Fruit fly (Drosophila melanogaster) whole organism, pupa: ENCODE data around the gene brm.
A peak's percentile ranks its signal among the peaks of the same experiment; 100 is the strongest.

ENCODE experiments used
- CG10348 ChIP-seq: fragments of 200-800 bp; sonication (Bioruptor generic); IDR thresholded peaks from 2 replicates; pipeline ENCODE4 v1.3.6; 2022; ENCODE audit warnings: missing biosample characterization, missing genetic modification characterization
- CG12605 ChIP-seq: fragments of 200-800 bp; sonication (Bioruptor generic); IDR thresholded peaks from 2 replicates; pipeline ENCODE4 v1.3.6; 2022; ENCODE audit warnings: missing biosample characterization, missing genetic modification characterization
- CG13204 ChIP-seq: fragments of 200-800 bp; sonication (Bioruptor generic); optimal IDR thresholded peaks from 2 replicates; lab custom pipeline; 2018; ENCODE audit warnings: missing biosample characterization, mild to moderate bottlenecking, missing genetic modification characterization, moderate library complexity
- CG14655 ChIP-seq: fragments of 200-800 bp; sonication (Bioruptor generic); optimal IDR thresholded peaks from 3 replicates; lab custom pipeline; 2017; ENCODE audit warnings: mild to moderate bottlenecking, missing biosample characterization, missing genetic modification reagents, missing genetic modification characterization
- CG15710 ChIP-seq: fragments of 200-800 bp; sonication (Bioruptor generic); optimal IDR thresholded peaks from 2 replicates; lab custom pipeline; 2018; ENCODE audit warnings: missing biosample characterization, mild to moderate bottlenecking, missing genetic modification characterization, moderate library complexity
- CG17806 ChIP-seq: fragments of 200-800 bp; sonication (Bioruptor generic); optimal IDR thresholded peaks from 2 replicates; lab custom pipeline; 2018; ENCODE audit warnings: missing biosample characterization, mild to moderate bottlenecking, missing genetic modification characterization, moderate library complexity
- CG32121 ChIP-seq: fragments of 200-800 bp; sonication (Bioruptor generic); IDR thresholded peaks from 2 replicates; pipeline ENCODE4 v1.3.6; 2022; ENCODE audit warnings: missing biosample characterization, missing genetic modification characterization
- CG34367 ChIP-seq: fragments of 200-800 bp; sonication (Bioruptor generic); optimal IDR thresholded peaks from 2 replicates; lab custom pipeline; 2018; ENCODE audit warnings: missing biosample characterization, mild to moderate bottlenecking, missing genetic modification characterization
- CG4496 ChIP-seq: fragments of 200-800 bp; sonication (Bioruptor generic); IDR thresholded peaks from 3 replicates; pipeline ENCODE4 v1.3.6; 2022; ENCODE audit warnings: missing biosample characterization, missing genetic modification characterization
- CG8159 ChIP-seq: fragments of 200-800 bp; sonication (Bioruptor generic); optimal IDR thresholded peaks from 3 replicates; lab custom pipeline; 2018; ENCODE audit warnings: missing biosample characterization, mild to moderate bottlenecking, missing genetic modification characterization, moderate library complexity
- CG8301 ChIP-seq: fragments of 200-800 bp; sonication (Bioruptor generic); optimal IDR thresholded peaks from 2 replicates; lab custom pipeline; 2018; ENCODE audit warnings: missing biosample characterization, mild to moderate bottlenecking, missing genetic modification characterization
- CG9948 ChIP-seq: fragments of 200-800 bp; sonication (Bioruptor generic); optimal IDR thresholded peaks from 2 replicates; lab custom pipeline; 2018; ENCODE audit warnings: missing biosample characterization, mild to moderate bottlenecking, missing genetic modification characterization, moderate library complexity
- D1 ChIP-seq: fragments of 200-800 bp; sonication (Bioruptor generic); optimal IDR thresholded peaks from 2 replicates; lab custom pipeline; 2018; ENCODE audit warnings: missing biosample characterization, mild to moderate bottlenecking, missing genetic modification characterization, moderate library complexity
- EcR ChIP-seq: fragments of 200-800 bp; sonication (Bioruptor generic); optimal IDR thresholded peaks from 3 replicates; lab custom pipeline; 2019; ENCODE audit warnings: missing biosample characterization, missing genetic modification characterization, mild to moderate bottlenecking, moderate library complexity, missing genetic modification reagents
- Ets98B ChIP-seq: fragments of 200-800 bp; sonication (Bioruptor generic); IDR thresholded peaks from 2 replicates; pipeline ENCODE4 v1.3.6; 2022; ENCODE audit warnings: missing biosample characterization, missing genetic modification characterization
- Pif1A ChIP-seq: fragments of 200-800 bp; sonication (Bioruptor generic); optimal IDR thresholded peaks from 3 replicates; lab custom pipeline; 2016; ENCODE audit warnings: missing biosample characterization, missing genetic modification characterization
- Pif1B ChIP-seq: fragments of 200-800 bp; sonication (Bioruptor generic); optimal IDR thresholded peaks from 3 replicates; lab custom pipeline; 2016; ENCODE audit warnings: missing biosample characterization, missing genetic modification characterization
- Snoo ChIP-seq: fragments of 200-800 bp; sonication (Bioruptor generic); optimal IDR thresholded peaks from 3 replicates; lab custom pipeline; 2017; ENCODE audit warnings: missing biosample characterization, mild to moderate bottlenecking, missing genetic modification characterization, inconsistent platforms
- fd96Ca ChIP-seq: fragments of 200-800 bp; sonication (Bioruptor generic); IDR thresholded peaks from 3 replicates; pipeline ENCODE4 v1.3.6; 2022; ENCODE audit warnings: missing biosample characterization, missing genetic modification characterization
- gl ChIP-seq: fragments of 200-800 bp; sonication (Bioruptor generic); optimal IDR thresholded peaks from 2 replicates; lab custom pipeline; 2018; ENCODE audit warnings: missing biosample characterization, mild to moderate bottlenecking, missing genetic modification characterization
- rn ChIP-seq: fragments of 200-800 bp; sonication (Bioruptor generic); IDR thresholded peaks from 2 replicates; pipeline ENCODE4 v1.3.6; 2022; ENCODE audit warnings: missing biosample characterization, missing genetic modification characterization

brm gene

DNA sequence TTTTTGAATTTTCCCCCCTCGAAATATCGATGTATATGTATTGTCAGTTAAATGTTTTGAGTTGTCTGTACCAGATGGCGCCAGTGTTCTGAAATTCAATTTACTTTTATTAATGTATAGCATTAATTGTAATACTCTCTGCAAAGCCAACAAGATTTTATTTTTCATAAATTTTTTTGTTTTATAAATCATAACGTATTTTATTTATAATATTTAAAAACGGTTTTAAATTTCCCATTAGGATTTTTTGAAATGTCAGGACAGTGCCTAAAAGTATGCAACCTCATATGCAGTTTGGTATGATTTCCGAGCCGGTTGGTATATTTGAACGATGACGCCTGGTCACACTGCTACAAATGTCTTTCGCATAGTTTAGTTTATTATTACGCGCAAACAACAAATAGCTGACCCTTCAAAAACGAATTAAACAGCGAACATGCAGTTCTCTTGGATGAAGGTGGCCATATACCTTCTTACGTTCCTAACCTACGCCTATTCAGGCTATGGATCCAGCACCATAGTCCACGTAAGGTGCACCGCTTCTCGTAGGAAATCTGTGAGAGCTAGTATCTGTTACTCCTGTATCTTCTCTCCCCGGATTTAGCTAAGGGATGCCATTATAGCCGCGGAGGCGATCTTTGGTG lies 27.8 kb downstream of the brm start, which contains the start of the genes Pka-C3 and GXIVsPLA2:
Gene Pka-C3, minus strand, starts transcription at position 14 of the 644 bp plus-strand sequence.
Gene GXIVsPLA2, plus strand, starts transcription at position 313 of the 644 bp plus-strand sequence.
- TF ChIP-seq D1 (peak; percentile 73), CG13204 (GFP tag; lab: Kevin White, UChicago) (no peak)
- TF ChIP-seq, all 21 proteins: peak for 1

DNA sequence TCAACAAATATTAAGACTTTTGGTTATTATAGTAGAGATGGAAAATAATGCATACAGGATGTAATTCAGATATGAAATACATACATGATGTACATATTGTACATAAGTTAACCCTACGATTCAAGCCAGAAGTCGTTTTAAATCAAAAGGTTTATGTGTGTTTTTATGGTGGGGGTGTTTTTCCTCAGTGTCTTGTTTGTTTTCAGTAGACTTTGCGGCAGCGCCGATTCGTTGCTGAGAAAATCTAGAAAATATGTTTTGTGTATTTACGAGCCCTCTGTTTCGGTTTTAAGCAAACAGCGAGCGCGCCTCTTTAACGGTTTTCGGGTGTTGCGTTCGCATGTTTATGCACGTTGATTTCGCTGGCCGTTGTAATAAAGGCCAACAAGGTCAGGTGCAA lies 28.8 kb downstream of the brm start:
- TF ChIP-seq CG8159 (tag; lab: Kevin White, UChicago) = no peak
- TF ChIP-seq CG34367 (tag; lab: Kevin White, UChicago) = no peak
- TF ChIP-seq CG4496 (GFP tag; lab: Robert Waterston, UW) = no peak
- TF ChIP-seq CG17806 (tag; lab: Kevin White, UChicago) = no peak
- TF ChIP-seq CG15710 (tag; lab: Kevin White, UChicago) = no peak
- no peak for TF ChIP-seq Ets98B (GFP tag; lab: Robert Waterston, UW)
- TF ChIP-seq CG14655 (GFP tag; lab: Kevin White, UChicago) = no peak
- TF ChIP-seq gl = no peak
- TF ChIP-seq D1 = no peak
- no peak for TF ChIP-seq Snoo (tag; lab: Kevin White, UChicago)
- no peak for TF ChIP-seq CG9948 (tag; lab: Kevin White, UChicago)
- TF ChIP-seq CG32121 (GFP tag; lab: Robert Waterston, UW) = no peak
- no peak for TF ChIP-seq CG8301

DNA sequence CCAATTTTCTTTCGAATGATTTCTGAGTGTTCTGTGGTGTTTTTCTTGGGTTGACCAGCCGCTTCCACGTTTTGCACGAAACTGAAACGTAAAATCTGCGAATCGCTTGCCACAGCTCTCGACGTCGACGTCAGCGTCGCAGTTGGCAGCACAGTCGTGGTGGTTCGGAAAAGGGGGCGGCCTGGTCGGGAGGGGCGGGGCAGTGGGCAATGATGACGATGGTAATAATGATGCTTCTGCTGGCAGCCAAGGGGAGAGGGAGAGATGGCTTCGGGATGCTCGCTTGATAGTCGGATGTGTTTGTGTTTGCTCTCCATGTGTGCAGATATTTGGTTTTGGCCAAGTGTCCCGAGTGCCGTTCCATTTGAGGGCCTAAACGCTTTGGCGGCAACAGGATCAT lies 29.8 kb downstream of the brm start:
- TF ChIP-seq CG10348 (0 out of 2 replicates have a peak, but pooled peaks have one; percentile 13), CG9948 (tag; lab: Kevin White, UChicago) (no peak), EcR (GFP tag; lab: Kevin White, UChicago) (peak; percentile 28), CG12605 (GFP tag; lab: Robert Waterston, UW) (peak; percentile 45; the same call in 1 of the 2 replicates), CG13204 (GFP tag; lab: Kevin White, UChicago) (peak; percentile 75), CG4496 (GFP tag; lab: Robert Waterston, UW) (peak; percentile 75), CG15710 (tag; lab: Kevin White, UChicago) (no peak), CG32121 (GFP tag; lab: Robert Waterston, UW) (peak; percentile 56)
- TF ChIP-seq, all 21 proteins: peak for 6

DNA sequence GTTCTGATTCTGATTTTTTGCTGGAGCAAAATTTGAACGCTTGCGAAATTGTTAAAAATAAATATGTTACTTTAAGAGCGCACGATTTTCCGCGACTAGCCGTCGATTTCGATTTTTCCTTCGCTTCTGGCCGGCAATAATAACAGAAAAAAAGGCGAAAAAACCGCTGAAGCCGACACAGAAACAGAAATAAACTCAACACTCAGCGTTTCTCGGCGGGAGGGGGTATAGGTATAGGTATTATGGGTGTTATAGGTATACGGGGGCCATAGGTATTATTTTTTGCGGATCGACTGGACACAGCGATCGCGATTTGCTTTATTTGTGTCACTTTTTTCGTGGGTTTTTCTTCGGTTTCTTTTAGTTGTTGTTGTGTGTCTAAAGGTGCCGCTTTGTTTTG lies 30.4 kb downstream of the brm start:
- TF ChIP-seq Snoo (tag; lab: Kevin White, UChicago) (no peak), CG15710 (tag; lab: Kevin White, UChicago) (no peak), Pif1B (GFP tag; lab: Kevin White, UChicago) (no peak), fd96Ca (GFP tag; lab: Robert Waterston, UW) (peak; percentile 13; the same call in 1 of the 3 replicates)
- TF ChIP-seq, all 21 proteins: peak for 1

DNA sequence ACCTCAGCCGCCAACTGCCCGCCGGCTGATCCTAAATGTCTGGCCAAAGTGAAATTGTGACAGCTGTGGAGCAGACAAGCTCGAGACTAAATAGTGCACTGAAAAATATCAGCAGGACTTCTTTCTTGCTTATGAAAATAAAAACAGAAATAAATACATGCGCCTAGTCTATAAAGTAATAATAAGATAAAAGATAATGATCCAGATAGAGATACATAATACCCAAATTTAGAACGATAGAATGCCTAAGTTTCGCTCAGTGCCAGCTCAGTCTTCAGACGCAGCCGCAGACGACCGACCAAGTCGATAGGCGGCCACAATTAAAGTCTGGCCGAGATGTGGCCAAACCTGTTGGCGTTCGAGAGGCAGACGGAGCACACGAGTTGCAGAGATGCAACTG lies 41.8 kb downstream of the brm start:
- no peak for TF ChIP-seq EcR (GFP tag; lab: Kevin White, UChicago)
- TF ChIP-seq D1 = no peak
- peak; percentile 81 for TF ChIP-seq CG10348
- TF ChIP-seq Ets98B (GFP tag; lab: Robert Waterston, UW) = peak; percentile 96
- TF ChIP-seq CG34367 (tag; lab: Kevin White, UChicago) = peak; percentile 83
- TF ChIP-seq Pif1A (GFP tag; lab: Kevin White, UChicago) = peak; percentile 78
- peak; percentile 95 for TF ChIP-seq Snoo (tag; lab: Kevin White, UChicago)
- TF ChIP-seq CG4496 (GFP tag; lab: Robert Waterston, UW) = peak; percentile 97
- TF ChIP-seq Pif1B (GFP tag; lab: Kevin White, UChicago) = peak; percentile 87
- peak; percentile 68 for TF ChIP-seq CG13204 (GFP tag; lab: Kevin White, UChicago)
- no peak for TF ChIP-seq gl
- TF ChIP-seq CG32121 (GFP tag; lab: Robert Waterston, UW) = peak; percentile 95
- TF ChIP-seq fd96Ca (GFP tag; lab: Robert Waterston, UW) = peak; percentile 91
- TF ChIP-seq CG15710 (tag; lab: Kevin White, UChicago) = peak; percentile 88
- peak; percentile 90 for TF ChIP-seq CG12605 (GFP tag; lab: Robert Waterston, UW)
- TF ChIP-seq rn (GFP tag; lab: Robert Waterston, UW) = peak; percentile 88
- TF ChIP-seq CG8301 = peak; percentile 92
- TF ChIP-seq CG17806 (tag; lab: Kevin White, UChicago) = no peak
- TF ChIP-seq CG8159 (tag; lab: Kevin White, UChicago) = peak; percentile 86
- TF ChIP-seq CG14655 (GFP tag; lab: Kevin White, UChicago) = peak; percentile 90
- peak; percentile 76 for TF ChIP-seq CG9948 (tag; lab: Kevin White, UChicago)

DNA sequence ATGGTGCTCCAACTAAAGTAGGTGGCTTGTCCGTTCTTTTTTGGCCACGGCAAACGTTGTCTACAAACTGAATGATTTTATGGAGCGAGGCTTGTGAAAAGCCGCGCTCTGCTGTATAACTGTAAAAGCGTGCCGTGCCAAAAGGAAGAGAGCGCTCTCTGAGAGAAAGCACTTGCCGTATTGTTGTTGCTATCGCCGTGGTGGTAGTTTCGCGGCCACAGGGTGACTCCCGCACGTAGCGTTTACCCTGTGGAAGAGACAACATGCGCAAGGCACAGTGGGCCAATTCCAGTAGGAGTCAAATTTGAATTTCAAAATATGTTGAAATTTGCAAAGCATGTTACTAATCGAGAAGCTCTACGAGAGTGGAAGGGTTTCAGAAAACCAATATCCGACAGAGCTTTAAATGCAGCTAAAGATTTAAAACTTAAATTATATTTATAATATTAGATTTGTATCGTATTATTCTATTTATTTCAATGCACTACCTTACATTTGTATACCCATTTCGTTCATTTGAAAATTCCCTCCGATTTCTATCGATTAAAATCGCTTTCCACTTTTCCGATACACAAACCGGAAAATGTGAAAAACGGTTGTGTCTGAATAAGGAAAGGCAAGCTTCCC lies 57.7 kb downstream of the brm start, which contains the start of gene sff:
Gene sff, minus strand, starts transcription at position 51 of the 627 bp plus-strand sequence.
- TF ChIP-seq Snoo (tag; lab: Kevin White, UChicago) (peak; percentile 4), EcR (GFP tag; lab: Kevin White, UChicago) (no peak), Pif1A (GFP tag; lab: Kevin White, UChicago) (peak; percentile 65), CG32121 (GFP tag; lab: Robert Waterston, UW) (peak; percentile 68), CG17806 (tag; lab: Kevin White, UChicago) (peak; percentile 37), D1 (no peak), CG8159 (tag; lab: Kevin White, UChicago) (peak; percentile 48), rn (GFP tag; lab: Robert Waterston, UW) (peak; percentile 45; the same call in 1 of the 2 replicates), CG15710 (tag; lab: Kevin White, UChicago) (peak; percentile 55), Pif1B (GFP tag; lab: Kevin White, UChicago) (peak; percentile 10), CG14655 (GFP tag; lab: Kevin White, UChicago) (peak; percentile 72), CG9948 (tag; lab: Kevin White, UChicago) (peak; percentile 29), CG4496 (GFP tag; lab: Robert Waterston, UW) (peak; percentile 85), fd96Ca (GFP tag; lab: Robert Waterston, UW) (peak; percentile 77; the same call in 2 of the 3 replicates), CG13204 (GFP tag; lab: Kevin White, UChicago) (no peak), gl (peak; percentile 6), CG12605 (GFP tag; lab: Robert Waterston, UW) (peak; percentile 46; the same call in 1 of the 2 replicates), CG34367 (tag; lab: Kevin White, UChicago) (peak; percentile 16), CG8301 (peak; percentile 57), Ets98B (GFP tag; lab: Robert Waterston, UW) (peak; percentile 69), CG10348 (no peak)
- TF ChIP-seq, all 21 proteins: peak for 17
